Worm (Caenorhabditis elegans) whole organism, mixed stage, embryonic: ENCODE data around the gene hat-1.

Experiments
- M03D4.4 ChIP-seq: sonication (generic microtip); optimal IDR thresholded peaks from 2 replicates; lab custom pipeline; 2017; ENCODE audit warnings: mild to moderate bottlenecking, missing genetic modification characterization, missing compliant biosample characterization
- bed-3 ChIP-seq: fragments of 200-800 bp; sonication (Bioruptor generic); optimal IDR thresholded peaks from 3 replicates; lab custom pipeline; 2018; ENCODE audit warnings: mild to moderate bottlenecking, missing genetic modification characterization, moderate library complexity, missing compliant biosample characterization
- blmp-1 ChIP-seq: fragments of 150-350 bp; optimal IDR thresholded peaks from 2 replicates; lab custom pipeline; 2014; ENCODE audit warnings: missing biosample characterization, missing genetic modification characterization
- ceh-39 ChIP-seq: fragments of 150-350 bp; optimal IDR thresholded peaks from 2 replicates; lab custom pipeline; 2014; ENCODE audit warnings: missing biosample characterization, missing genetic modification characterization
- ceh-43 ChIP-seq: fragments of 200-800 bp; sonication (Bioruptor generic); optimal IDR thresholded peaks from 2 replicates; lab custom pipeline; 2018; ENCODE audit warnings: mild to moderate bottlenecking, missing genetic modification characterization, moderate library complexity, missing compliant biosample characterization
- ceh-83 ChIP-seq: fragments of 200-800 bp; sonication (Bioruptor generic); optimal IDR thresholded peaks from 2 replicates; lab custom pipeline; 2018; ENCODE audit warnings: mild to moderate bottlenecking, missing genetic modification characterization, missing compliant biosample characterization
- ces-1 ChIP-seq: fragments of 150-350 bp; optimal IDR thresholded peaks from 2 replicates; lab custom pipeline; 2014; ENCODE audit warnings: missing biosample characterization, missing genetic modification reagents, missing genetic modification characterization
- cnd-1 ChIP-seq: fragments of 200-800 bp; sonication (Bioruptor generic); optimal IDR thresholded peaks from 2 replicates; lab custom pipeline; 2018; ENCODE audit warnings: mild to moderate bottlenecking, missing genetic modification characterization, missing compliant biosample characterization
- elt-1 ChIP-seq: sonication (generic microtip); optimal IDR thresholded peaks from 2 replicates; lab custom pipeline; 2017; ENCODE audit warnings: missing genetic modification characterization, mild to moderate bottlenecking, missing compliant biosample characterization, antibody characterized with exemption, moderate library complexity, borderline replicate concordance; ENCODE audit not compliant: insufficient read depth
- elt-3 ChIP-seq: fragments of 150-350 bp; optimal IDR thresholded peaks from 2 replicates; lab custom pipeline; 2014; ENCODE audit warnings: missing biosample characterization, missing genetic modification characterization
- flh-1 ChIP-seq: fragments of 200-800 bp; sonication (Bioruptor generic); optimal IDR thresholded peaks from 2 replicates; lab custom pipeline; 2018; ENCODE audit warnings: mild to moderate bottlenecking, missing genetic modification characterization, moderate library complexity, missing compliant biosample characterization
- ham-2 ChIP-seq: fragments of 200-800 bp; sonication (Bioruptor generic); optimal IDR thresholded peaks from 2 replicates; lab custom pipeline; 2018; ENCODE audit warnings: mild to moderate bottlenecking, missing genetic modification characterization, missing compliant biosample characterization
- hlh-1 ChIP-seq: fragments of 150-350 bp; optimal IDR thresholded peaks from 2 replicates; lab custom pipeline; 2014; ENCODE audit warnings: missing biosample characterization, missing genetic modification reagents, missing genetic modification characterization
- lin-13 ChIP-seq: fragments of 150-350 bp; optimal IDR thresholded peaks from 2 replicates; lab custom pipeline; 2014; ENCODE audit warnings: missing biosample characterization, missing genetic modification characterization
- lin-32 ChIP-seq: fragments of 200-800 bp; sonication (Bioruptor generic); optimal IDR thresholded peaks from 2 replicates; lab custom pipeline; 2018; ENCODE audit warnings: mild to moderate bottlenecking, missing genetic modification characterization, missing compliant biosample characterization
- lsy-2 ChIP-seq: fragments of 150-350 bp; optimal IDR thresholded peaks from 2 replicates; lab custom pipeline; 2014; ENCODE audit warnings: missing biosample characterization, missing genetic modification characterization
- mab-5 ChIP-seq: fragments of 150-350 bp; optimal IDR thresholded peaks from 2 replicates; lab custom pipeline; 2014; ENCODE audit warnings: missing biosample characterization, missing genetic modification characterization
- mep-1 ChIP-seq: fragments of 150-350 bp; optimal IDR thresholded peaks from 2 replicates; lab custom pipeline; 2017; ENCODE audit warnings: missing biosample characterization, missing genetic modification reagents, missing genetic modification characterization, inconsistent platforms
- mls-2 ChIP-seq: sonication (generic microtip); optimal IDR thresholded peaks from 2 replicates; lab custom pipeline; 2016; ENCODE audit warnings: mild to moderate bottlenecking, missing genetic modification characterization, moderate library complexity, missing compliant biosample characterization
- nhr-12 ChIP-seq: fragments of 150-350 bp; optimal IDR thresholded peaks from 2 replicates; lab custom pipeline; 2014; ENCODE audit warnings: missing biosample characterization, missing genetic modification characterization
- nhr-2 ChIP-seq: fragments of 150-350 bp; optimal IDR thresholded peaks from 2 replicates; lab custom pipeline; 2014; ENCODE audit warnings: missing biosample characterization, missing genetic modification characterization
- nhr-237 ChIP-seq: fragments of 150-350 bp; optimal IDR thresholded peaks from 2 replicates; lab custom pipeline; 2014; ENCODE audit warnings: missing biosample characterization, missing genetic modification characterization
- nhr-28 ChIP-seq: fragments of 150-350 bp; optimal IDR thresholded peaks from 2 replicates; lab custom pipeline; 2014; ENCODE audit warnings: missing biosample characterization, missing genetic modification characterization
- pha-4 ChIP-seq: fragments of 150-350 bp; optimal IDR thresholded peaks from 2 replicates; lab custom pipeline; 2018; ENCODE audit warnings: missing biosample characterization, missing genetic modification reagents, missing genetic modification characterization
- sptf-1 ChIP-seq: sonication (generic microtip); optimal IDR thresholded peaks from 2 replicates; lab custom pipeline; 2017; ENCODE audit warnings: mild to moderate bottlenecking, missing genetic modification characterization, moderate library complexity, missing compliant biosample characterization
- tbx-8 ChIP-seq: fragments of 200-800 bp; sonication (Bioruptor generic); optimal IDR thresholded peaks from 2 replicates; lab custom pipeline; 2018; ENCODE audit warnings: mild to moderate bottlenecking, missing genetic modification characterization, moderate library complexity, missing compliant biosample characterization
- unc-120 ChIP-seq: sonication (generic microtip); optimal IDR thresholded peaks from 2 replicates; lab custom pipeline; 2017; ENCODE audit warnings: missing genetic modification characterization, missing compliant biosample characterization; ENCODE audit not compliant: poor library complexity, severe bottlenecking
- unc-39 ChIP-seq: fragments of 150-350 bp; optimal IDR thresholded peaks from 2 replicates; lab custom pipeline; 2014; ENCODE audit warnings: missing biosample characterization, missing genetic modification characterization
- unc-62 ChIP-seq: fragments of 150-350 bp; optimal IDR thresholded peaks from 2 replicates; lab custom pipeline; 2014; ENCODE audit warnings: missing biosample characterization, missing genetic modification reagents, missing genetic modification characterization
- zip-8 ChIP-seq: fragments of 150-350 bp; optimal IDR thresholded peaks from 2 replicates; lab custom pipeline; 2014; ENCODE audit warnings: missing biosample characterization, missing genetic modification characterization

hat-1 gene

ce11 chrIII:10383804-10384203, 23.2 kb downstream of the hat-1 start:
- TF ChIP-seq ces-1 (no peak), lsy-2 (no peak), nhr-28 (tag; lab: Kevin White, UChicago) (no peak), blmp-1 (no peak), lin-13 (tag; lab: Kevin White, UChicago) (no peak), elt-1 (tag; lab: Kevin White, UChicago) (no peak), M03D4.4 (tag; lab: Kevin White, UChicago) (no peak), ceh-83 (GFP tag; lab: Kevin White, UChicago) (no peak), lin-32 (GFP tag; lab: Kevin White, UChicago) (no peak), zip-8 (tag; lab: Kevin White, UChicago) (no peak), ceh-39 (tag; lab: Kevin White, UChicago) (no peak), pha-4 (tag; lab: Kevin White, UChicago) (no peak), unc-62 (GFP tag; lab: Kevin White, UChicago) (no peak), mls-2 (tag; lab: Kevin White, UChicago) (no peak), bed-3 (no peak), flh-1 (GFP tag; lab: Kevin White, UChicago) (no peak), unc-39 (tag; lab: Kevin White, UChicago) (no peak)
- TF ChIP-seq, all 35 proteins: peak for 0

- TF ChIP-seq M03D4.4 (tag; lab: Kevin White, UChicago) (no peak), mep-1 (tag; lab: Kevin White, UChicago) (no peak), hlh-1 (no peak), nhr-237 (tag; lab: Kevin White, UChicago) (no peak), mls-2 (tag; lab: Kevin White, UChicago) (no peak), nhr-12 (tag; lab: Kevin White, UChicago) (no peak), ceh-83 (GFP tag; lab: Kevin White, UChicago) (no peak)
Observed at ce11 chrIII:10381473-10381872, 25.6 kb downstream of the hat-1 start, which contains the start of gene C38H2.2. C38H2.2 (plus strand) TSS chrIII:10381773.

- TF ChIP-seq ces-1 (peak; percentile 57), unc-120 (peak; percentile 8), tbx-8 (GFP tag; lab: Kevin White, UChicago) (no peak), nhr-237 (tag; lab: Kevin White, UChicago) (peak; percentile 0), hlh-1 (no peak), bed-3 (no peak)
- TF ChIP-seq, all 35 proteins: peak for 3
Observed at ce11 chrIII:10380640-10381039, 26.4 kb downstream of the hat-1 start.

- TF ChIP-seq nhr-12 (tag; lab: Kevin White, UChicago) (no peak), ceh-43 (GFP tag; lab: Kevin White, UChicago) (no peak), lin-32 (GFP tag; lab: Kevin White, UChicago) (no peak), cnd-1 (no peak), nhr-2 (tag; lab: Kevin White, UChicago) (no peak), sptf-1 (no peak), unc-120 (no peak), elt-3 (tag; lab: Kevin White, UChicago) (no peak), bed-3 (no peak), lsy-2 (no peak), blmp-1 (no peak), hlh-1 (no peak), mls-2 (tag; lab: Kevin White, UChicago) (no peak), ham-2 (no peak), unc-62 (GFP tag; lab: Kevin White, UChicago) (no peak), nhr-28 (tag; lab: Kevin White, UChicago) (no peak), elt-1 (tag; lab: Kevin White, UChicago) (no peak), mab-5 (tag; lab: Kevin White, UChicago) (no peak), flh-1 (GFP tag; lab: Kevin White, UChicago) (no peak)
Observed at ce11 chrIII:10379632-10380031, 27.4 kb downstream of the hat-1 start.

ce11 chrIII:10378899-10379298, 28.1 kb downstream of the hat-1 start:
- TF ChIP-seq ceh-43 (GFP tag; lab: Kevin White, UChicago) (no peak), nhr-237 (tag; lab: Kevin White, UChicago) (no peak), cnd-1 (no peak)

- no peak for TF ChIP-seq ceh-43 (GFP tag; lab: Kevin White, UChicago)
- TF ChIP-seq lin-13 (tag; lab: Kevin White, UChicago): no peak
- TF ChIP-seq ham-2: no peak
- no peak for TF ChIP-seq blmp-1
- no peak for TF ChIP-seq pha-4 (tag; lab: Kevin White, UChicago)
- TF ChIP-seq zip-8 (tag; lab: Kevin White, UChicago): no peak
- TF ChIP-seq nhr-12 (tag; lab: Kevin White, UChicago): no peak
- TF ChIP-seq sptf-1: no peak
Observed at ce11 chrIII:10376041-10376440, 31.0 kb downstream of the hat-1 start.
